Fruit fly (Drosophila melanogaster) whole organism, adult: ENCODE results near the gene CG6980.

ENCODE experiments used
- CG11617 ChIP-seq: fragments of 200-800 bp; sonication (Bioruptor generic); optimal IDR thresholded peaks from 2 replicates; lab custom pipeline; 2017; ENCODE audit warnings: mild to moderate bottlenecking, missing biosample characterization, missing genetic modification reagents, missing genetic modification characterization
- CG12768 ChIP-seq: fragments of 200-800 bp; sonication (Bioruptor generic); optimal IDR thresholded peaks from 2 replicates; lab custom pipeline; 2017; ENCODE audit warnings: missing biosample characterization, missing genetic modification characterization, mild to moderate bottlenecking, moderate library complexity, missing genetic modification reagents
- CG14711 ChIP-seq: fragments of 200-800 bp; sonication (Bioruptor generic); optimal IDR thresholded peaks from 2 replicates; lab custom pipeline; 2018; ENCODE audit warnings: missing biosample characterization, mild to moderate bottlenecking, missing genetic modification characterization, moderate library complexity
- CG1620 ChIP-seq: fragments of 200-800 bp; sonication (Bioruptor generic); optimal IDR thresholded peaks from 2 replicates; lab custom pipeline; 2016; ENCODE audit warnings: missing biosample characterization, missing genetic modification characterization
- CG33017 ChIP-seq: fragments of 200-800 bp; sonication (Bioruptor generic); optimal IDR thresholded peaks from 2 replicates; lab custom pipeline; 2018; ENCODE audit warnings: missing biosample characterization, mild to moderate bottlenecking, missing genetic modification characterization, moderate library complexity
- CG5204 ChIP-seq: fragments of 200-800 bp; sonication (Bioruptor generic); optimal IDR thresholded peaks from 2 replicates; lab custom pipeline; 2016; ENCODE audit warnings: missing biosample characterization, missing genetic modification characterization
- CG7045 ChIP-seq: fragments of 200-800 bp; sonication (Bioruptor generic); optimal IDR thresholded peaks from 2 replicates; lab custom pipeline; 2017; ENCODE audit warnings: missing biosample characterization, mild to moderate bottlenecking, missing genetic modification characterization
- CG7101 ChIP-seq: fragments of 200-800 bp; sonication (Bioruptor generic); optimal IDR thresholded peaks from 2 replicates; lab custom pipeline; 2018; ENCODE audit warnings: missing biosample characterization, mild to moderate bottlenecking, missing genetic modification characterization, moderate library complexity
- Clk ChIP-seq: fragments of 200-800 bp; sonication (Bioruptor generic); optimal IDR thresholded peaks from 2 replicates; lab custom pipeline; 2017; ENCODE audit warnings: missing biosample characterization, missing genetic modification characterization
- Crg-1 ChIP-seq: fragments of 200-800 bp; sonication (Bioruptor generic); optimal IDR thresholded peaks from 2 replicates; lab custom pipeline; 2016; ENCODE audit warnings: missing biosample characterization, missing genetic modification characterization
- Hr96 ChIP-seq: fragments of 200-800 bp; sonication (Bioruptor generic); optimal IDR thresholded peaks from 2 replicates; lab custom pipeline; 2016; ENCODE audit warnings: missing biosample characterization, missing genetic modification characterization
- Mnt ChIP-seq: fragments of 200-800 bp; sonication (Bioruptor generic); optimal IDR thresholded peaks from 2 replicates; lab custom pipeline; 2016; ENCODE audit warnings: missing biosample characterization, mild to moderate bottlenecking, missing genetic modification characterization
- bab1 ChIP-seq: fragments of 200-800 bp; sonication (Bioruptor generic); optimal IDR thresholded peaks from 3 replicates; lab custom pipeline; 2019; ENCODE audit warnings: missing biosample characterization, mild to moderate bottlenecking, missing genetic modification characterization, moderate library complexity
- cic ChIP-seq: fragments of 200-800 bp; sonication (Bioruptor generic); optimal IDR thresholded peaks from 2 replicates; lab custom pipeline; 2017; ENCODE audit warnings: missing biosample characterization, mild to moderate bottlenecking, missing genetic modification characterization, moderate library complexity
- cnc ChIP-seq, 2 experiments: fragments of >200 bp; optimal IDR thresholded peaks; 2 replicates each; lab custom pipeline; 2017
- kay ChIP-seq: fragments of 200-800 bp; sonication (Bioruptor generic); peaks from one replicate; lab custom pipeline; 2016; ENCODE audit warnings: missing biosample characterization, missing genetic modification characterization, borderline replicate concordance
- ovo ChIP-seq: fragments of 200-800 bp; sonication (Bioruptor generic); optimal IDR thresholded peaks from 2 replicates; lab custom pipeline; 2016; ENCODE audit warnings: missing biosample characterization, missing genetic modification characterization
- pad ChIP-seq: fragments of 200-800 bp; sonication (Bioruptor generic); optimal IDR thresholded peaks from 3 replicates; lab custom pipeline; 2017; ENCODE audit warnings: missing biosample characterization, missing genetic modification characterization, mild to moderate bottlenecking, moderate library complexity, missing genetic modification reagents
- tj ChIP-seq: fragments of 200-800 bp; sonication (Bioruptor generic); optimal IDR thresholded peaks from 3 replicates; lab custom pipeline; 2017; ENCODE audit warnings: missing biosample characterization, mild to moderate bottlenecking, missing genetic modification characterization, moderate library complexity
- toe ChIP-seq: fragments of 200-800 bp; sonication (Bioruptor generic); optimal IDR thresholded peaks from 2 replicates; lab custom pipeline; 2016; ENCODE audit warnings: missing biosample characterization, missing genetic modification characterization

Gene CG6980

dm6 chr3R:24816993-24817854, 9.8 kb downstream of the CG6980 start, which contains the start of the genes CG5808 and Saf-B:
TSS of gene CG5808 (minus strand) at chr3R:24817007.
TSS of gene Saf-B (plus strand) at chr3R:24817464.
- TF ChIP-seq CG12768 (GFP tag; lab: Kevin White, UChicago) (peak; percentile 38), CG1620 (GFP tag; lab: Kevin White, UChicago) (peak; percentile 53), tj (GFP tag; lab: Kevin White, UChicago) (peak; percentile 5), toe (GFP tag; lab: Kevin White, UChicago) (no peak), kay (GFP tag; lab: Kevin White, UChicago) (no peak), CG14711 (tag; lab: Kevin White, UChicago) (peak; percentile 44), CG11617 (GFP tag; lab: Kevin White, UChicago) (peak; percentile 45)

- TF ChIP-seq bab1 (no peak), CG1620 (GFP tag; lab: Kevin White, UChicago) (no peak), Crg-1 (GFP tag; lab: Kevin White, UChicago) (no peak), pad (GFP tag; lab: Kevin White, UChicago) (no peak), CG7101 (tag; lab: Kevin White, UChicago) (no peak), CG12768 (GFP tag; lab: Kevin White, UChicago) (no peak), toe (GFP tag; lab: Kevin White, UChicago) (no peak), cic (GFP tag; lab: Kevin White, UChicago) (no peak), CG33017 (tag; lab: Kevin White, UChicago) (no peak), CG14711 (tag; lab: Kevin White, UChicago) (no peak), Mnt (GFP tag; lab: Kevin White, UChicago) (no peak), CG5204 (no peak), kay (GFP tag; lab: Kevin White, UChicago) (no peak)
Measured at dm6 chr3R:24823061-24823460, 15.6 kb downstream of the CG6980 start.

dm6 chr3R:24825548-24825947, 18.1 kb downstream of the CG6980 start, which contains the start of gene niki:
TSS of gene niki (minus strand) at chr3R:24825648.
- TF ChIP-seq cnc (optimal IDR thresholded peaks at IDR 0.05; lab: Kevin White, UChicago) = no peak

- TF ChIP-seq kay (GFP tag; lab: Kevin White, UChicago) = peak; percentile 35
- TF ChIP-seq CG7101 (tag; lab: Kevin White, UChicago) = no peak
- no peak for TF ChIP-seq cic (GFP tag; lab: Kevin White, UChicago)
Measured at dm6 chr3R:24828234-24828633, 20.8 kb downstream of the CG6980 start, which contains the start of gene RabX4. TSS of gene RabX4 (minus strand) at chr3R:24828409.

dm6 chr3R:24829887-24830351, 22.5 kb downstream of the CG6980 start, which contains the start of the genes Kaz and CG43273:
TSS of gene Kaz (minus strand) at chr3R:24829959.
TSS of gene CG43273 (plus strand) at chr3R:24830301.
- TF ChIP-seq CG7045 (GFP tag; lab: Kevin White, UChicago) (peak; percentile 41), Mnt (GFP tag; lab: Kevin White, UChicago) (peak; percentile 25), CG33017 (tag; lab: Kevin White, UChicago) (peak; percentile 37), toe (GFP tag; lab: Kevin White, UChicago) (peak; percentile 71), kay (GFP tag; lab: Kevin White, UChicago) (peak; percentile 62), CG1620 (GFP tag; lab: Kevin White, UChicago) (peak; percentile 67), bab1 (peak; percentile 76), cnc (optimal IDR thresholded peaks at IDR 0.05; lab: Kevin White, UChicago) (no peak), CG11617 (GFP tag; lab: Kevin White, UChicago) (peak; percentile 54), cic (GFP tag; lab: Kevin White, UChicago) (no peak), Hr96 (GFP tag; lab: Kevin White, UChicago) (no peak), pad (GFP tag; lab: Kevin White, UChicago) (peak; percentile 36), ovo (GFP tag; lab: Kevin White, UChicago) (peak; percentile 46), Clk (GFP tag; lab: Kevin White, UChicago) (no peak), tj (GFP tag; lab: Kevin White, UChicago) (peak; percentile 35), CG7101 (tag; lab: Kevin White, UChicago) (peak; percentile 67), CG14711 (tag; lab: Kevin White, UChicago) (peak; percentile 67), CG12768 (GFP tag; lab: Kevin White, UChicago) (no peak), Crg-1 (GFP tag; lab: Kevin White, UChicago) (peak; percentile 14), CG5204 (peak; percentile 40)

dm6 chr3R:24833652-24834051, 26.2 kb downstream of the CG6980 start, which contains the start of gene sosie:
TSS of gene sosie (plus strand) at chr3R:24833952.
- TF ChIP-seq CG1620 (GFP tag; lab: Kevin White, UChicago) = no peak
- TF ChIP-seq Clk (GFP tag; lab: Kevin White, UChicago) = no peak
- TF ChIP-seq bab1 = no peak
- TF ChIP-seq CG5204 = no peak
- no peak for TF ChIP-seq CG7101 (tag; lab: Kevin White, UChicago)
- no peak for TF ChIP-seq CG33017 (tag; lab: Kevin White, UChicago)
- TF ChIP-seq ovo (GFP tag; lab: Kevin White, UChicago) = no peak
- no peak for TF ChIP-seq kay (GFP tag; lab: Kevin White, UChicago)
- no peak for TF ChIP-seq Hr96 (GFP tag; lab: Kevin White, UChicago)
- no peak for TF ChIP-seq cnc (optimal IDR thresholded peaks at IDR 0.05; lab: Kevin White, UChicago)
- TF ChIP-seq CG14711 (tag; lab: Kevin White, UChicago) = no peak
- no peak for TF ChIP-seq tj (GFP tag; lab: Kevin White, UChicago)
- no peak for TF ChIP-seq CG11617 (GFP tag; lab: Kevin White, UChicago)
- no peak for TF ChIP-seq pad (GFP tag; lab: Kevin White, UChicago)
